Fruit fly (Drosophila melanogaster): ENCODE data around the gene Sry-beta.

Gene Sry-beta

dm6 chr3R:30061154-30061482 lies 21.6 kb downstream of the Sry-beta start (continued):
- TF ChIP-seq Drgx (GFP tag; IDR thresholded peaks at IDR 0.05), result peak; percentile 91
- TF ChIP-seq gce (GFP tag; IDR thresholded peaks at IDR 0.05), result peak; percentile 83
- TF ChIP-seq CG31388 (GFP tag; optimal IDR thresholded peaks at IDR 0.05), result peak; percentile 59
- peak; percentile 92 for TF ChIP-seq B-H1 (GFP tag; IDR thresholded peaks at IDR 0.05)
- peak; percentile 89 for TF ChIP-seq sens-2 (GFP tag; IDR thresholded peaks at IDR 0.05)
- peak; percentile 57 for TF ChIP-seq CG4707 (GFP tag; optimal IDR thresholded peaks at IDR 0.05)
- TF ChIP-seq kni (GFP tag; optimal IDR thresholded peaks at IDR 0.05), result peak; percentile 49
- peak; percentile 48 for TF ChIP-seq CG2120 (GFP tag; optimal IDR thresholded peaks at IDR 0.05)
- TF ChIP-seq chn (GFP tag; optimal IDR thresholded peaks at IDR 0.05), result peak; percentile 71
- TF ChIP-seq B-H2 (GFP tag; optimal IDR thresholded peaks at IDR 0.05), result no peak
- no peak for TF ChIP-seq CG13287 (GFP tag; IDR thresholded peaks at IDR 0.05; ENCODE audit: partially characterized antibody)
- TF ChIP-seq Med (GFP tag), result peak; percentile 97
- peak; percentile 87 for TF ChIP-seq bab2 (GFP tag; optimal IDR thresholded peaks at IDR 0.05)
- no peak for TF ChIP-seq CG16813 (GFP tag; IDR thresholded peaks at IDR 0.05; ENCODE audit: partially characterized antibody)
- peak in 1 of 2 experiments; percentile 2 for TF ChIP-seq crp (GFP tag; optimal IDR thresholded peaks at IDR 0.05)
- TF ChIP-seq HLH54F (GFP tag; optimal IDR thresholded peaks at IDR 0.05), result peak; percentile 30
- TF ChIP-seq stc (GFP tag; IDR thresholded peaks at IDR 0.05), result peak; percentile 93
- TF ChIP-seq klu (GFP tag; IDR thresholded peaks at IDR 0.05), result peak; percentile 75
- no peak for TF ChIP-seq mld (GFP tag; IDR thresholded peaks at IDR 0.05; ENCODE audit: partially characterized antibody)
- TF ChIP-seq CG5180 (GFP tag; optimal IDR thresholded peaks at IDR 0.05), result peak; percentile 81
- TF ChIP-seq al (GFP tag; IDR thresholded peaks at IDR 0.05), result peak; percentile 61
- no peak for TF ChIP-seq CG13894 (tag; optimal IDR thresholded peaks at IDR 0.05)
- peak; percentile 77 to 92 for TF ChIP-seq chif (GFP tag; optimal IDR thresholded peaks at IDR 0.05)
- TF ChIP-seq Ptx1 (GFP tag; IDR thresholded peaks at IDR 0.05), result peak; percentile 94
- no peak for TF ChIP-seq Bgb (GFP tag; IDR thresholded peaks at IDR 0.05; ENCODE audit: partially characterized antibody)
- TF ChIP-seq D19A (tag; optimal IDR thresholded peaks at IDR 0.05), result peak; percentile 90
- peak; percentile 98 for TF ChIP-seq sens (GFP tag)
- TF ChIP-seq CG30403 (GFP tag; optimal IDR thresholded peaks at IDR 0.05), result peak; percentile 87
- peak; percentile 20 for TF ChIP-seq luna (GFP tag; optimal IDR thresholded peaks at IDR 0.05)
- TF ChIP-seq eve (GFP tag; optimal IDR thresholded peaks at IDR 0.05), result peak in 1 of 2 experiments; percentile 76
- no peak for TF ChIP-seq Elba2 (GFP tag; optimal IDR thresholded peaks at IDR 0.05)
- TF ChIP-seq Sry-β (GFP tag; optimal IDR thresholded peaks at IDR 0.05), result peak; percentile 59
- TF ChIP-seq inv (GFP tag; IDR thresholded peaks at IDR 0.05; ENCODE audit: partially characterized antibody), result no peak
- TF ChIP-seq aop (GFP tag; IDR thresholded peaks at IDR 0.05), result peak; percentile 73
- peak; percentile 34 to 85 for TF ChIP-seq bsh (GFP tag; optimal IDR thresholded peaks at IDR 0.05)
- peak; percentile 94 for TF ChIP-seq Six4 (GFP tag; optimal IDR thresholded peaks at IDR 0.05)
- peak; percentile 28 for TF ChIP-seq CG3065 (GFP tag; optimal IDR thresholded peaks at IDR 0.05)
- peak; percentile 95 for TF ChIP-seq dmrt99B (tag; optimal IDR thresholded peaks at IDR 0.05)
- TF ChIP-seq CG17568 (GFP tag; optimal IDR thresholded peaks at IDR 0.05), result peak; percentile 37
- TF ChIP-seq E2f1 (GFP tag; IDR thresholded peaks at IDR 0.05), result peak; percentile 92
- peak; percentile 47 for TF ChIP-seq Vsx1 (GFP tag; optimal IDR thresholded peaks at IDR 0.05)
- peak; percentile 45 for TF ChIP-seq lilli (GFP tag; optimal IDR thresholded peaks at IDR 0.05)
- TF ChIP-seq org-1 (GFP tag; optimal IDR thresholded peaks at IDR 0.05), result peak; percentile 74
- no peak for TF ChIP-seq ftz-f1 (GFP tag; optimal IDR thresholded peaks at IDR 0.05)
- peak; percentile 64 for TF ChIP-seq Mes4 (GFP tag; optimal IDR thresholded peaks at IDR 0.05)
- peak; percentile 90 for TF ChIP-seq Atf6 (GFP tag; IDR thresholded peaks at IDR 0.05)
- peak; percentile 95 for TF ChIP-seq CG34422 (GFP tag; IDR thresholded peaks at IDR 0.05)
- peak; percentile 84 for TF ChIP-seq Oaz (GFP tag; IDR thresholded peaks at IDR 0.05)
- TF ChIP-seq CG8359 (GFP tag; optimal IDR thresholded peaks at IDR 0.05; ENCODE audit: borderline replicate concordance), result peak; percentile 63
- TF ChIP-seq Dip2 (GFP tag; IDR thresholded peaks at IDR 0.05), result no peak
- peak; percentile 79; the same call in 2 of the 3 replicates for TF ChIP-seq CG2889 (GFP tag; IDR thresholded peaks at IDR 0.05)

Data from whole organism, embryonic.